Worm (Caenorhabditis elegans): ENCODE results near the gene F54E4.4.

F54E4.4 gene

DNA sequence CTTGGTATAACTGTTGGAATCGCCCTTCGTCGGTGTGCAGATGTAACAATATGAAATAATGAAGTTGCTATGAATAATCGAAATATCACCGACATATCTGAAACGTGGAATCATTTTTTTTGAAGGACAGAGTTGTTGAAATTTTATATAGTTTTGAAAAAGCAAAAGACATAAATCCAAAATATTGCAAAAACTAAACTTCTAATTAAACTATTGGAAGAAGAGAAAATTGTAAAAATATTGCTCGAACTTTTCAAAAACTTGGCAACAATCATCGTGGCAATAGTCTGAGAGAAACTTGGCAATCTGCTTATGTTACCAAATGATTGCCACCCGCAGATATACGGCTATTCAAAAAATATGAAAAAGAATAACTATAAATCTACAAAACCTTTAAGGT, at the start of gene F54E4.4:
Gene F54E4.4 (minus strand): TSS at position 101 of the 400 bp plus-strand sequence.
- TF ChIP-seq nfya-1 (tag; optimal IDR thresholded peaks at IDR 0.05; ENCODE audit: borderline replicate concordance, insufficient read depth) (no peak), ceh-27 (GFP tag; optimal IDR thresholded peaks at IDR 0.05) (no peak), zfh-2 (GFP tag; conservative IDR thresholded peaks at IDR 0.05) (no peak), ceh-91 (GFP tag; IDR thresholded peaks at IDR 0.05) (no peak), lin-35 (GFP tag; optimal IDR thresholded peaks at IDR 0.05) (no peak), B0261.1 (tag; optimal IDR thresholded peaks at IDR 0.05) (no peak), dpl-1 (GFP tag; optimal IDR thresholded peaks at IDR 0.05) (no peak)

DNA sequence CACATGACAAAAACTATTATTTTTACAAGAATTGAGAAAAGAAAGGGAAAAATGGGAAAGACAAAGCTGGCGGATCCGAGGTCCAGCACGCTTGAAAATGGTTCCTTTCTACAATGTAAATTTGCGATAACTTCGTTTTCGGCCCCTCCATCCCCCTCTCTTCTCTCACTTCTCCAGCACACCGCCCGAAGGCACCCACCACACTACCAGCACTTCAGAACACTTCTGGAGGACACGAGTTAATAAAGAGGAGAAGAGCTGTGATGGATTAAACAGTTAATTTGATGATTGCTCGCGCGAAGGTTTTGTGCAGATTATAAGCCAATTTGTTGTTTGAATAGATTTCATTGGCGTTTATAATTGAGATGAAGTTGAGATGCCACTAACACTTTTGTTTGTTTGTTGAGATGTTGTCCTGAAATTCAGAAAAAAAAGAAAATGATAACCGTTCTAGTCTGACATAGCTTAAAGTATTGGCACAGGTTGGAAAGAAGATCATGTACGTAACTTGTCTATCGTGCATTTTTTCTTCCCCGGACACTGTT, 49.4 kb upstream of the F54E4.4 start:
- peak; percentile 42; the same call in 1 of the 2 replicates for TF ChIP-seq zfh-2 (GFP tag; conservative IDR thresholded peaks at IDR 0.05)
- no peak for TF ChIP-seq snpc-1.3 (tag; optimal IDR thresholded peaks at IDR 0.05; ENCODE audit: insufficient read depth)

DNA sequence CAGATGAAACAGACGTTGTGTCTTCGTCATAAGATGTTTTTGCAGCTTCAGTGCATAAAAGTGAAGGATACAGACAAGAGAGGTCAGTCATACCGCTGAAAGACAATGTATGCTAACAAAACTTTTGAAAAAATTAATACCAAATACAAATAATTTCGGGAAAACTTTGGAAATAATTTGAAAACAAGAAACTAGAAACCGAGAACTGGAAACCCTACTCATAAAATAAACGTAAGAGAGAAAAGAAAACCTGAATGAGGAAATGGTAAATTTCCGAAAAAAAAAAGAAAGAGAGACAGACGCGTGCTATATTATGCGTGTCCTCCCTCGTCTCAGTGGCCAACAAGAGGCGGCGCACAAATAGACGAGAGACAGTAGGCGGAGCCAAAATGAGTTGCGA, 47.6 kb upstream of the F54E4.4 start, which contains the start of gene sox-3:
Gene sox-3 (minus strand): TSS at position 101 of the 400 bp plus-strand sequence.
- TF ChIP-seq bed-1 (GFP tag; IDR thresholded peaks at IDR 0.05) (no peak), ceh-58 (GFP tag; IDR thresholded peaks at IDR 0.05) (no peak), D2030.7 (GFP tag; IDR thresholded peaks at IDR 0.05) (no peak), lin-40 (tag; optimal IDR thresholded peaks at IDR 0.05) (no peak), egl-18 (GFP tag; IDR thresholded peaks at IDR 0.05) (no peak), ceh-27 (GFP tag; optimal IDR thresholded peaks at IDR 0.05) (no peak), F37B4.10 (GFP tag; IDR thresholded peaks at IDR 0.05) (no peak), C17E4.6 (GFP tag; IDR thresholded peaks at IDR 0.05) (no peak), Y67H2A.10 (GFP tag; conservative IDR thresholded peaks at IDR 0.05) (no peak), mcd-1 (GFP tag; IDR thresholded peaks at IDR 0.05) (no peak), sdz-38 (tag; optimal IDR thresholded peaks at IDR 0.05) (no peak), cebp-1 (GFP tag; IDR thresholded peaks at IDR 0.05) (no peak), cebp-1 (tag; optimal IDR thresholded peaks at IDR 0.05) (no peak), ztf-28 (GFP tag; IDR thresholded peaks at IDR 0.05) (no peak), efl-1 (GFP tag; optimal IDR thresholded peaks at IDR 0.05) (no peak), F57A8.1 (GFP tag; optimal IDR thresholded peaks at IDR 0.05) (no peak)

DNA sequence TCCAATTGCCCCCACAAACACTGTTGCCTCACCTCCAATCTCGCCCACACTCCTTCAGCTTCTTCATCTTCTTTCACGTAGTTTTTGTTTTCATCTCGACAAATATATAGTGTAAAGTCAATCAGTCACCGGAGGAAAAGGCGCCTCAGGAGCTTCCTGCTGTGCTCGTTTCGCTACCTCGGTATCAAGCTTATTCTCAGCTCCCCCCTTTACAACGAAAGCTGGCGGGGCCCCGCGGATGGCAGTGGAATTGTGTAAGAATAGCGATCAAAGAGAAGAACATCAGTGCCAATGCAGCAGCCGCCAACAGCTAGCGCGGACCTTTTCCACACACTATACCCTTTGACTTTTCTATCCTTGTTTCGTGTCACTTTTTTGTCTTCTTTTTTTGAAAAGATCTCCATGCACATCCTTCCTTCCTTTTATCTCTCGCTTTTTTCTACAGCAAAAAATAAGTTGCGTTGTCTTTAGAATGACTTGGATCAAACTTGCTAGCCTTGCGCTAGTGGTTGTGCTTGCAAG, 39.2 kb upstream of the F54E4.4 start, which contains the start of gene csq-1:
Gene csq-1 (plus strand): TSS at position 472 of the 522 bp plus-strand sequence.
- no peak for TF ChIP-seq snpc-1.1 (tag; optimal IDR thresholded peaks at IDR 0.05; ENCODE audit: insufficient read depth)
- TF ChIP-seq zfh-2 (GFP tag; conservative IDR thresholded peaks at IDR 0.05) = peak; percentile 42; the same call in 1 of the 2 replicates

DNA sequence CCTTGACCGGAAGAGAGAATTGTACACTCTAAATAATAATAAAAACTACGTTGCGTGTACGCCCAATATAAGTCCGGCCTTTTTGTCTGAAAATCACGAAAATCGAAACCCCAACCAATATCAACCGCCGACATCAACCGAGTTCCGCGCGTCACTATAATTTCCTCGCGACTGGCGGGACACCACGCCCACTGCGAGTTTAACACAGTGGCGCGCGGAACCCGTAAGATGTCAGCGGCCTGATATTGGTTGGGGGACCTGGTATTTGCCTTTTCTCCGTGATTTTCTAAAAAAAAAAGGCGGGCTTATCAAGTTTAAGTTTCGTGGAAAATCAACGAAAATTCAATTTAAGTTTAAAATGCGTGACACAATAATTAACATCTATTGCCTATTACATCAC, 35.2 kb upstream of the F54E4.4 start:
- TF ChIP-seq nhr-90 (tag; optimal IDR thresholded peaks at IDR 0.05) (no peak), atf-7 (tag; optimal IDR thresholded peaks at IDR 0.05) (no peak), T07F8.4 (tag; optimal IDR thresholded peaks at IDR 0.05) (no peak), let-526 (GFP tag; IDR thresholded peaks at IDR 0.05) (no peak), lin-35 (GFP tag; optimal IDR thresholded peaks at IDR 0.05) (no peak), lin-26 (GFP tag; IDR thresholded peaks at IDR 0.05) (no peak), efl-1 (GFP tag; optimal IDR thresholded peaks at IDR 0.05) (no peak), snpc-4 (GFP tag; optimal IDR thresholded peaks at IDR 0.05) (no peak), snpc-4 (tag; optimal IDR thresholded peaks at IDR 0.05) (peak in 3 of 4 experiments; percentile 69 to 91 (median 88))
